Worm (Caenorhabditis elegans): ENCODE data around the gene srh-70.

srh-70 gene

ce11 chrII:12494556-12495131, 24.0 kb downstream of the srh-70 start, which contains the start of gene col-85 (continued):
- peak; percentile 71 for TF ChIP-seq unc-55 (GFP tag; optimal IDR thresholded peaks at IDR 0.05)
- peak; percentile 69 for TF ChIP-seq lin-11 (tag; optimal IDR thresholded peaks at IDR 0.05)
- TF ChIP-seq ceh-16 (tag; optimal IDR thresholded peaks at IDR 0.05), result no peak
- no peak for TF ChIP-seq ztf-11 (tag; optimal IDR thresholded peaks at IDR 0.05)
- TF ChIP-seq sma-9 (GFP tag; optimal IDR thresholded peaks at IDR 0.05), result peak; percentile 85
- no peak for TF ChIP-seq sma-9 (tag; optimal IDR thresholded peaks at IDR 0.05)

ce11 chrII:12494067-12494477, 24.6 kb downstream of the srh-70 start:
- TF ChIP-seq lsy-2 (tag; optimal IDR thresholded peaks at IDR 0.05) (no peak), lin-39 (tag; optimal IDR thresholded peaks at IDR 0.05) (no peak), ceh-82 (tag; optimal IDR thresholded peaks at IDR 0.05) (no peak), ztf-4 (tag; optimal IDR thresholded peaks at IDR 0.05) (no peak), nhr-6 (tag; optimal IDR thresholded peaks at IDR 0.05) (no peak), unc-39 (tag; optimal IDR thresholded peaks at IDR 0.05) (no peak), ztf-1 (GFP tag; conservative IDR thresholded peaks at IDR 0.05) (no peak), Y55F3AM.14 (GFP tag; optimal IDR thresholded peaks at IDR 0.05) (no peak), crh-2 (tag; optimal IDR thresholded peaks at IDR 0.05) (no peak), unc-55 (GFP tag; optimal IDR thresholded peaks at IDR 0.05) (no peak), sma-3 (GFP tag; optimal IDR thresholded peaks at IDR 0.05) (no peak), F13H6.1 (tag; optimal IDR thresholded peaks at IDR 0.05) (no peak), fos-1 (tag; optimal IDR thresholded peaks at IDR 0.05) (no peak), sma-9 (GFP tag; optimal IDR thresholded peaks at IDR 0.05) (no peak), sma-9 (tag; optimal IDR thresholded peaks at IDR 0.05) (no peak), blmp-1 (tag; optimal IDR thresholded peaks at IDR 0.05; ENCODE audit: insufficient read depth) (no peak), elt-3 (tag; optimal IDR thresholded peaks at IDR 0.05) (no peak), nhr-237 (tag; optimal IDR thresholded peaks at IDR 0.05) (no peak), nhr-25 (tag; optimal IDR thresholded peaks at IDR 0.05) (no peak)

ce11 chrII:12491936-12492335, 26.7 kb downstream of the srh-70 start, which contains the start of gene srz-6:
Gene srz-6, plus strand, starts transcription at chrII:12492236.
- TF ChIP-seq ZK546.5 (tag; optimal IDR thresholded peaks at IDR 0.05) (no peak), nhr-77 (tag; optimal IDR thresholded peaks at IDR 0.05) (no peak), snpc-4 (tag; optimal IDR thresholded peaks at IDR 0.05) (no peak), ztf-1 (GFP tag; conservative IDR thresholded peaks at IDR 0.05) (no peak), ceh-16 (tag; optimal IDR thresholded peaks at IDR 0.05) (no peak), lsy-2 (tag; optimal IDR thresholded peaks at IDR 0.05) (no peak), F13H6.1 (tag; optimal IDR thresholded peaks at IDR 0.05) (no peak), fos-1 (tag; optimal IDR thresholded peaks at IDR 0.05) (no peak), nhr-237 (tag; optimal IDR thresholded peaks at IDR 0.05) (no peak), mdl-1 (tag; optimal IDR thresholded peaks at IDR 0.05) (no peak), nhr-21 (tag; optimal IDR thresholded peaks at IDR 0.05) (no peak), ztf-4 (tag; optimal IDR thresholded peaks at IDR 0.05) (no peak), Y55F3AM.14 (GFP tag; optimal IDR thresholded peaks at IDR 0.05) (no peak), nhr-25 (tag; optimal IDR thresholded peaks at IDR 0.05) (no peak), nhr-10 (tag; optimal IDR thresholded peaks at IDR 0.05) (no peak)

- TF ChIP-seq sma-9 (GFP tag; optimal IDR thresholded peaks at IDR 0.05) (no peak), sma-9 (tag; optimal IDR thresholded peaks at IDR 0.05) (no peak), peb-1 (tag; optimal IDR thresholded peaks at IDR 0.05) (no peak), Y55F3AM.14 (GFP tag; optimal IDR thresholded peaks at IDR 0.05) (no peak), lin-11 (tag; optimal IDR thresholded peaks at IDR 0.05) (no peak), egl-27 (tag; optimal IDR thresholded peaks at IDR 0.05) (no peak), nhr-21 (tag; optimal IDR thresholded peaks at IDR 0.05) (no peak), mbf-1 (tag; optimal IDR thresholded peaks at IDR 0.05) (no peak), unc-39 (tag; optimal IDR thresholded peaks at IDR 0.05) (no peak), zag-1 (tag; optimal IDR thresholded peaks at IDR 0.05) (no peak), ZK546.5 (tag; optimal IDR thresholded peaks at IDR 0.05) (no peak), skn-1 (tag; optimal IDR thresholded peaks at IDR 0.05) (no peak), alr-1 (tag; optimal IDR thresholded peaks at IDR 0.05) (no peak), C34F6.9 (tag; optimal IDR thresholded peaks at IDR 0.05) (no peak), elt-3 (tag; optimal IDR thresholded peaks at IDR 0.05) (no peak), unc-62 (GFP tag; optimal IDR thresholded peaks at IDR 0.05) (no peak), ceh-16 (tag; optimal IDR thresholded peaks at IDR 0.05) (no peak), nhr-12 (tag; optimal IDR thresholded peaks at IDR 0.05) (no peak), crh-2 (tag; optimal IDR thresholded peaks at IDR 0.05) (no peak), lsy-2 (tag; optimal IDR thresholded peaks at IDR 0.05) (no peak), blmp-1 (tag; optimal IDR thresholded peaks at IDR 0.05; ENCODE audit: insufficient read depth) (no peak)
Measured at ce11 chrII:12489903-12490302, 28.8 kb downstream of the srh-70 start, which contains the start of gene T21B4.15. Gene T21B4.15, plus strand, starts transcription at chrII:12490203.
